Fruit fly (Drosophila melanogaster): ENCODE measurements around the gene gzl.

gzl gene

dm6 chr3R:6350755-6351154 is 32.0 kb upstream of the gzl start, which contains the start of gene Pak (continued):
- TF ChIP-seq CG15269 (tag; optimal IDR thresholded peaks at IDR 0.05) (no peak), MBD-R2 (GFP tag; IDR thresholded peaks at IDR 0.05) (peak; percentile 72), CG10462 (GFP tag; optimal IDR thresholded peaks at IDR 0.05) (no peak), CG2678 (tag; optimal IDR thresholded peaks at IDR 0.05) (no peak), CG5953 (GFP tag; IDR thresholded peaks at IDR 0.05) (no peak), Side (GFP tag; optimal IDR thresholded peaks at IDR 0.05) (no peak), pnt (GFP tag; optimal IDR thresholded peaks at IDR 0.05) (no peak), vvl (GFP tag; IDR thresholded peaks at IDR 0.05) (no peak), Atf6 (GFP tag; IDR thresholded peaks at IDR 0.05) (no peak), chm (GFP tag; IDR thresholded peaks at IDR 0.05) (no peak), eyg (GFP tag; optimal IDR thresholded peaks at IDR 0.05) (peak; percentile 33), zfh1 (GFP tag; IDR thresholded peaks at IDR 0.05) (no peak), CG14860 (GFP tag; IDR thresholded peaks at IDR 0.05; ENCODE audit: partially characterized antibody) (peak; percentile 86), Mad (GFP tag; optimal IDR thresholded peaks at IDR 0.05) (no peak), CG17361 (GFP tag; IDR thresholded peaks at IDR 0.05) (no peak), CG7357 (GFP tag; IDR thresholded peaks at IDR 0.05) (no peak), Spps (tag; optimal IDR thresholded peaks at IDR 0.05) (no peak), CG7839 (tag; optimal IDR thresholded peaks at IDR 0.05) (no peak), pum (GFP tag; optimal IDR thresholded peaks at IDR 0.05) (no peak), Hr78 (GFP tag; optimal IDR thresholded peaks at IDR 0.05) (no peak), CG10431 (GFP tag; optimal IDR thresholded peaks at IDR 0.05) (no peak), CG18599 (GFP tag; optimal IDR thresholded peaks at IDR 0.05) (no peak), CG3847 (GFP tag; IDR thresholded peaks at IDR 0.05) (0 out of 2 replicates have a peak, but pooled peaks have one; percentile 12), CG10959 (GFP tag; IDR thresholded peaks at IDR 0.05) (no peak), fd64A (GFP tag; optimal IDR thresholded peaks at IDR 0.05) (no peak), Nf-YC (tag; optimal IDR thresholded peaks at IDR 0.05) (peak; percentile 41), zen2 (GFP tag; IDR thresholded peaks at IDR 0.05; ENCODE audit: partially characterized antibody) (peak; percentile 90), sqz (GFP tag; optimal IDR thresholded peaks at IDR 0.05) (no peak), Abd-B (GFP tag; optimal IDR thresholded peaks at IDR 0.05) (peak; percentile 12), mam (GFP tag; optimal IDR thresholded peaks at IDR 0.05) (no peak), dm (GFP tag; optimal IDR thresholded peaks at IDR 0.05) (peak; percentile 13), CTCF (GFP tag; optimal IDR thresholded peaks at IDR 0.05) (peak; percentile 15), Camta (GFP tag; optimal IDR thresholded peaks at IDR 0.05) (no peak), ssp (GFP tag; IDR thresholded peaks at IDR 0.05) (no peak), Ets97D (GFP tag; optimal IDR thresholded peaks at IDR 0.05) (peak; percentile 58), CG6272 (GFP tag; IDR thresholded peaks at IDR 0.05) (no peak), CG12236 (GFP tag; optimal IDR thresholded peaks at IDR 0.05) (no peak), ems (GFP tag; optimal IDR thresholded peaks at IDR 0.05) (no peak), CG17359 (tag; optimal IDR thresholded peaks at IDR 0.05) (no peak), hkb (optimal IDR thresholded peaks at IDR 0.05) (no peak), hkb (GFP tag; IDR thresholded peaks at IDR 0.05) (no peak), E2f2 (GFP tag; IDR thresholded peaks at IDR 0.05) (peak; percentile 70), da (GFP tag; optimal IDR thresholded peaks at IDR 0.05) (peak; percentile 11), tna (GFP tag; IDR thresholded peaks at IDR 0.05; ENCODE audit: partially characterized antibody) (peak; percentile 93), CG14710 (tag; optimal IDR thresholded peaks at IDR 0.05) (peak; percentile 43), fd3F (GFP tag; optimal IDR thresholded peaks at IDR 0.05) (no peak), Doc3 (GFP tag; IDR thresholded peaks at IDR 0.05; ENCODE audit: partially characterized antibody) (peak; percentile 91), CG18011 (GFP tag; optimal IDR thresholded peaks at IDR 0.05) (no peak), Meics (GFP tag; optimal IDR thresholded peaks at IDR 0.05) (no peak), aop (GFP tag; IDR thresholded peaks at IDR 0.05) (no peak), ap (GFP tag; IDR thresholded peaks at IDR 0.05) (no peak), otp (GFP tag; IDR thresholded peaks at IDR 0.05) (no peak), CG18262 (tag; optimal IDR thresholded peaks at IDR 0.05) (no peak)
